Fruit fly (Drosophila melanogaster) whole organism, adult: ENCODE results near the gene msd5.

Experiments
- CG7045 ChIP-seq: fragments of 200-800 bp; sonication (Bioruptor generic); optimal IDR thresholded peaks from 2 replicates; lab custom pipeline; 2017; ENCODE audit warnings: missing biosample characterization, mild to moderate bottlenecking, missing genetic modification characterization
- Clk ChIP-seq: fragments of 200-800 bp; sonication (Bioruptor generic); optimal IDR thresholded peaks from 2 replicates; lab custom pipeline; 2017; ENCODE audit warnings: missing biosample characterization, missing genetic modification characterization
- Hr96 ChIP-seq: fragments of 200-800 bp; sonication (Bioruptor generic); optimal IDR thresholded peaks from 2 replicates; lab custom pipeline; 2016; ENCODE audit warnings: missing biosample characterization, missing genetic modification characterization
- Mnt ChIP-seq: fragments of 200-800 bp; sonication (Bioruptor generic); optimal IDR thresholded peaks from 2 replicates; lab custom pipeline; 2016; ENCODE audit warnings: missing biosample characterization, mild to moderate bottlenecking, missing genetic modification characterization
- bab1 ChIP-seq: fragments of 200-800 bp; sonication (Bioruptor generic); optimal IDR thresholded peaks from 3 replicates; lab custom pipeline; 2019; ENCODE audit warnings: missing biosample characterization, mild to moderate bottlenecking, missing genetic modification characterization, moderate library complexity

DNA sequence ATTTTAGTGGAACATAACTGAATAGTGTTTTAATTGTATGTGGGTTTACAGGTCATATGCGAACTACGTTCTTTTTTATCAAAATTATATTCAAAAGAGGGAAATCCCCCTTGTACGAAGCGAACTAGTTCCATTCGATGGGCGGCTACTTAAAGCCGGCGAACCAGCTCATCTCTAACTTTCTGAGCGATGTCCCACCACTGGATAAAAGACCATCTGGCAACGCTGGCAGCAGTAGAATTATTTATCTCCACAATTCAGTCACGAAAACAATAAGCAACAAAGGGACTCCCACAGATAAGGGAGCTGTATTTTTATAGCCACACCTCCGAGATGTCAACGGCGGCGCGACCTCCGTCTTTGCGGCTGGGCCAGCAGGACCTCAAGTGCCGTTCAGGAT is 37.3 kb downstream of the msd5 start, which contains the start of gene Rabex-5:
- no peak for TF ChIP-seq Hr96
- no peak for TF ChIP-seq CG7045 (GFP tag; lab: Kevin White, UChicago)
- no peak for TF ChIP-seq Clk (GFP tag; lab: Kevin White, UChicago)
- no peak for TF ChIP-seq bab1 (GFP tag; lab: Kevin White, UChicago)
- no peak for TF ChIP-seq Mnt (GFP tag; lab: Kevin White, UChicago)
